Worm (Caenorhabditis elegans): ENCODE results near the gene B0280.2.

B0280.2 gene

DNA sequence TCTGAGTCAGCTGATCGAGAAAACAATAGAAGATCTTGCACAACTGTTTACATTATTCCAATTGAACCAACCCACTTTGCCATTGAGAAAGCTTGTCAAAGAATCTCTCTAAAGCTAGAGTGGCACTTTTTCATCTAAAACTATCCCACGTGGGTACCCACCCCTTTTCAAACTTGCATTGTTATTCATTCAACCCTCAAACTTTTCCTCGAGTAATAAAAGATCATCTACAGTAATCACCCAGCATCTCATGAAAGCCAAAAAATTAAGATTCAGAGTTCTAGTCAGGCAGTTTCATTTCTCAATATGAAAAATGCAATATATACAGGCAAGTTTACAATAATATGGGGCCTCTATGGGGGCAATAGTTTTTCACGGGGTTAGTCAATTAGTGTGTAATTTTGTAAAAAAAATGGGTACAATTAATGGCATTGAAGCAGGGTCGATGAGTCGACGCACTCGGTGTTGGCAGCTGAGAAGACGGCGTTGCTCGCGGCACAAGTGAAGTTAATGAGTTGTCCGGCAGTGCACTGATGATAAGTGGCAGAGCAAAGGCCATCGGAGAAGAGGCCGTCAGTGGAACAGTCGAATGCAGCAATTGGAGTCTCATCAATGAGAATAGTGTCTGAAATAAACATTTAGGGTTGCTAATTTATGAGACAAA, 22.5 kb upstream of the B0280.2 start (continued):
- TF ChIP-seq mxl-1 (tag; optimal IDR thresholded peaks at IDR 0.05): no peak
- no peak for TF ChIP-seq akir-1 (GFP tag; optimal IDR thresholded peaks at IDR 0.05)
- TF ChIP-seq hmg-1.2 (GFP tag; IDR thresholded peaks at IDR 0.05): peak; percentile 49; the same call in 1 of the 2 replicates
- TF ChIP-seq snpc-1.3 (tag; optimal IDR thresholded peaks at IDR 0.05; ENCODE audit: insufficient read depth): peak; percentile 67
- no peak for TF ChIP-seq nhr-120 (GFP tag; IDR thresholded peaks at IDR 0.05)
- TF ChIP-seq hmg-20 (GFP tag; IDR thresholded peaks at IDR 0.05): 0 out of 2 replicates have a peak, but pooled peaks have one; percentile 34
- no peak for TF ChIP-seq somi-1 (GFP tag; optimal IDR thresholded peaks at IDR 0.05)
- TF ChIP-seq unc-130 (GFP tag; optimal IDR thresholded peaks at IDR 0.05): peak; percentile 74
- TF ChIP-seq tbx-9 (tag; optimal IDR thresholded peaks at IDR 0.05; ENCODE audit: borderline replicate concordance): no peak
- TF ChIP-seq madf-6 (GFP tag; IDR thresholded peaks at IDR 0.05): peak; percentile 84
- TF ChIP-seq Y67H2A.10 (GFP tag; conservative IDR thresholded peaks at IDR 0.05): no peak
- TF ChIP-seq hsf-1 (GFP tag; IDR thresholded peaks at IDR 0.05): peak; percentile 84
- no peak for TF ChIP-seq attf-3 (GFP tag; conservative IDR thresholded peaks at IDR 0.05)
- no peak for TF ChIP-seq ZK185.1 (tag; optimal IDR thresholded peaks at IDR 0.05; ENCODE audit: poor library complexity, severe bottlenecking)
- no peak for TF ChIP-seq F22D6.2 (tag; optimal IDR thresholded peaks at IDR 0.05)
- TF ChIP-seq B0336.3 (GFP tag; IDR thresholded peaks at IDR 0.05): peak; percentile 97
- peak; percentile 35 for TF ChIP-seq F33H1.4 (GFP tag; IDR thresholded peaks at IDR 0.05)
- no peak; the same call in 1 of the 2 replicates for TF ChIP-seq B0019.2 (GFP tag; conservative IDR thresholded peaks at IDR 0.05)
- peak; percentile 51 for TF ChIP-seq efl-1 (GFP tag; optimal IDR thresholded peaks at IDR 0.05)
- no peak for TF ChIP-seq K12H6.12 (tag; optimal IDR thresholded peaks at IDR 0.05)
- peak; percentile 70; the same call in 1 of the 2 replicates for TF ChIP-seq F39B2.1 (GFP tag; IDR thresholded peaks at IDR 0.05)
- TF ChIP-seq ets-4 (GFP tag; optimal IDR thresholded peaks at IDR 0.05): no peak
- TF ChIP-seq lag-1 (GFP tag; IDR thresholded peaks at IDR 0.05): no peak
- peak; percentile 8 for TF ChIP-seq him-1 (tag; optimal IDR thresholded peaks at IDR 0.05)
- TF ChIP-seq snpc-4 (GFP tag; optimal IDR thresholded peaks at IDR 0.05): peak; percentile 37
- TF ChIP-seq snpc-4 (tag; optimal IDR thresholded peaks at IDR 0.05): peak in 1 of 4 experiments; percentile 71
- TF ChIP-seq Y53G8AR.9 (GFP tag; conservative IDR thresholded peaks at IDR 0.05): peak; percentile 83
- TF ChIP-seq attf-6 (GFP tag; IDR thresholded peaks at IDR 0.05): peak; percentile 90
- TF ChIP-seq cebp-1 (GFP tag; IDR thresholded peaks at IDR 0.05): no peak; the same call in 1 of the 2 replicates
- TF ChIP-seq cebp-1 (tag; optimal IDR thresholded peaks at IDR 0.05): no peak
- TF ChIP-seq B0035.1 (tag; optimal IDR thresholded peaks at IDR 0.05): no peak
- TF ChIP-seq nfya-2 (GFP tag; IDR thresholded peaks at IDR 0.05): 0 out of 2 replicates have a peak, but pooled peaks have one; percentile 22
- no peak for TF ChIP-seq ztf-26 (tag; optimal IDR thresholded peaks at IDR 0.05)
- TF ChIP-seq mel-28 (tag; optimal IDR thresholded peaks at IDR 0.05; ENCODE audit: borderline replicate concordance): no peak
- peak; percentile 43 for TF ChIP-seq repo-1 (tag; optimal IDR thresholded peaks at IDR 0.05)
- TF ChIP-seq mcd-1 (GFP tag; IDR thresholded peaks at IDR 0.05): no peak
- TF ChIP-seq rcor-1 (GFP tag; IDR thresholded peaks at IDR 0.05): peak; percentile 78; the same call in 1 of the 2 replicates
- TF ChIP-seq tbp1 (GFP tag; optimal IDR thresholded peaks at IDR 0.05): peak; percentile 35
- TF ChIP-seq ztf-22 (GFP tag; optimal IDR thresholded peaks at IDR 0.05): no peak
- peak; percentile 88 for TF ChIP-seq F49E8.2 (tag; optimal IDR thresholded peaks at IDR 0.05; ENCODE audit: insufficient read depth)
- peak; percentile 82 for TF ChIP-seq tlf-1 (GFP tag; optimal IDR thresholded peaks at IDR 0.05)
- peak; percentile 75 for TF ChIP-seq Y56A3A.18 (GFP tag; IDR thresholded peaks at IDR 0.05)
- TF ChIP-seq Y79H2A.3 (GFP tag; conservative IDR thresholded peaks at IDR 0.05): peak; percentile 95
- no peak for TF ChIP-seq let-526 (GFP tag; IDR thresholded peaks at IDR 0.05)
- TF ChIP-seq lsl-1 (GFP tag; optimal IDR thresholded peaks at IDR 0.05): peak; percentile 59
- TF ChIP-seq dox-1 (GFP tag; IDR thresholded peaks at IDR 0.05): peak; percentile 73
- no peak for TF ChIP-seq aptf-2 (GFP tag; conservative IDR thresholded peaks at IDR 0.05)

Data from whole organism, young adult.